Worm (Caenorhabditis elegans): ENCODE measurements around the gene Y43C5A.2.
A peak's percentile ranks its signal among the peaks of the same experiment; 100 is the strongest.

- TF ChIP-seq ceh-24 (tag; optimal IDR thresholded peaks at IDR 0.05), result no peak
- no peak for TF ChIP-seq fkh-10 (GFP tag; optimal IDR thresholded peaks at IDR 0.05)
- peak; percentile 25 for TF ChIP-seq pqm-1 (tag; optimal IDR thresholded peaks at IDR 0.05)
- peak; percentile 5 for TF ChIP-seq pag-3 (tag; optimal IDR thresholded peaks at IDR 0.05; ENCODE audit: borderline replicate concordance)
- TF ChIP-seq che-1 (tag; optimal IDR thresholded peaks at IDR 0.05), result no peak
- TF ChIP-seq pha-2 (tag; optimal IDR thresholded peaks at IDR 0.05), result no peak
These were observed 17.3 kb upstream of the Y43C5A.2 start for ce11 chrIV:10252350-10252792.
